Worm (Caenorhabditis elegans): ENCODE measurements around the gene pqn-84.

ce11 chrIII:11694506-11694947 is 5.5 kb upstream of the pqn-84 start:
- TF ChIP-seq Y95B8A.8 (GFP tag; IDR thresholded peaks at IDR 0.05) (no peak), hmg-1.2 (GFP tag; IDR thresholded peaks at IDR 0.05) (no peak), Y53G8AR.9 (GFP tag; conservative IDR thresholded peaks at IDR 0.05) (no peak), T26A5.8 (tag; optimal IDR thresholded peaks at IDR 0.05) (no peak), tlf-1 (GFP tag; optimal IDR thresholded peaks at IDR 0.05) (no peak), hsf-1 (GFP tag; IDR thresholded peaks at IDR 0.05) (0 out of 2 replicates have a peak, but pooled peaks have one; percentile 19), sptf-2 (GFP tag; optimal IDR thresholded peaks at IDR 0.05) (no peak), mes-4 (tag; optimal IDR thresholded peaks at IDR 0.05) (no peak), ztf-28 (GFP tag; IDR thresholded peaks at IDR 0.05) (no peak), F57A8.1 (GFP tag; optimal IDR thresholded peaks at IDR 0.05) (no peak), T07F8.4 (tag; optimal IDR thresholded peaks at IDR 0.05) (no peak)

Measured in whole organism, young adult.